Worm (Caenorhabditis elegans): ENCODE data around the gene R02D5.4.

Gene R02D5.4

DNA sequence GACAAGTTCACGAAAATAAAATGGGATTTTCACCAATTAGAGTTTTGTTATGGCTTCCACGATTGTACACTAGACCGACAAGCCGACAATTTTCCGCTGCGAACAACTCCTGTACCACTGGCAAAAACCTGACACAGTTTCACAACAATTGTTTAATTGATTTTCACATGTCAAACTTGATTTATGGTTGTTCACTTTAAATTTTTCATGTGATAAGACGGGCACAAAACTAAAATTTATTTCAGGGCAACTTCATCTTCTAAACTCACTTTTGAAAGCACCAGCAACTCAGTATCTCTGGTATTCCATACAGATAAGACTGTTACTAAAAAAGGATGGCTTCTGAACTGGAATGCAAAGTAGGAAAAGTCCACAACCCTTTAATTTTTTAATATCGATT is 3.1 kb downstream of the R02D5.4 start, which contains the start of gene R02D5.7:
Gene R02D5.7, minus strand, starts transcription at position 101 of the 400 bp plus-strand sequence.
- TF ChIP-seq sptf-1 (tag; optimal IDR thresholded peaks at IDR 0.05): no peak
- TF ChIP-seq drap-1 (GFP tag; optimal IDR thresholded peaks at IDR 0.05): no peak
- no peak for TF ChIP-seq lin-32 (GFP tag; optimal IDR thresholded peaks at IDR 0.05)
- no peak for TF ChIP-seq unc-120 (tag; optimal IDR thresholded peaks at IDR 0.05; ENCODE audit: poor library complexity, severe bottlenecking)
- no peak for TF ChIP-seq lsy-2 (tag; optimal IDR thresholded peaks at IDR 0.05)
- TF ChIP-seq elt-3 (tag; optimal IDR thresholded peaks at IDR 0.05): no peak
- no peak for TF ChIP-seq mab-5 (tag; optimal IDR thresholded peaks at IDR 0.05)
- TF ChIP-seq ces-1 (GFP tag; optimal IDR thresholded peaks at IDR 0.05): no peak
- TF ChIP-seq nhr-12 (tag; optimal IDR thresholded peaks at IDR 0.05): no peak
- TF ChIP-seq nhr-76 (tag; optimal IDR thresholded peaks at IDR 0.05): no peak
- no peak for TF ChIP-seq ceh-39 (tag; optimal IDR thresholded peaks at IDR 0.05)

DNA sequence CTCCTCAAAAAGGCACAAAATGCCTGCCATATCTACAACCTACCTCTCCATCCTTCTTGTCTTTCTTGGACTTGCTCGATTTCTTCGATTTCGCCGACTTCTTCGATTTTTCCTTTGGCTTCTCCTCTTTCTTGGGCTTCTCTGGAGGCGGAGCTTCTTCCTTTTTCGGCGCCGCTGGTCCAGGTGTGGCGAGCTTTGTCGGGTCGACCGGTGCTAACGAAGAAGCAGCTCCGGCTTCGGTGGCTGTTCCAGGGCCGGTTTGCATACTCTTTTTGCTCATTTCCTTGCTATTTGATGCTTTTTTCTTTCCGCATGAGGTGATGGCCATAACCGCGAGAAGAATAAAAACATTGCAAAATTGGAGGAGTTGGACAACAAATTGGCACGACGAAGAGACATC is 3.9 kb downstream of the R02D5.4 start:
- TF ChIP-seq sptf-1 (tag; optimal IDR thresholded peaks at IDR 0.05) (no peak), pha-4 (tag; optimal IDR thresholded peaks at IDR 0.05) (no peak), nhr-28 (tag; optimal IDR thresholded peaks at IDR 0.05) (no peak), ceh-39 (tag; optimal IDR thresholded peaks at IDR 0.05) (no peak), mab-5 (tag; optimal IDR thresholded peaks at IDR 0.05) (no peak), flh-1 (GFP tag; optimal IDR thresholded peaks at IDR 0.05) (no peak), nhr-237 (tag; optimal IDR thresholded peaks at IDR 0.05) (no peak), ceh-43 (GFP tag; optimal IDR thresholded peaks at IDR 0.05) (no peak), elt-3 (tag; optimal IDR thresholded peaks at IDR 0.05) (no peak), sem-2 (GFP tag; optimal IDR thresholded peaks at IDR 0.05) (no peak), bed-3 (GFP tag; optimal IDR thresholded peaks at IDR 0.05) (no peak), lin-32 (GFP tag; optimal IDR thresholded peaks at IDR 0.05) (no peak), cnd-1 (tag; optimal IDR thresholded peaks at IDR 0.05) (no peak), nhr-2 (tag; optimal IDR thresholded peaks at IDR 0.05) (no peak), blmp-1 (tag; optimal IDR thresholded peaks at IDR 0.05) (no peak), ceh-83 (GFP tag; optimal IDR thresholded peaks at IDR 0.05) (no peak), drap-1 (GFP tag; optimal IDR thresholded peaks at IDR 0.05) (no peak), ztf-11 (tag; optimal IDR thresholded peaks at IDR 0.05) (no peak)

DNA sequence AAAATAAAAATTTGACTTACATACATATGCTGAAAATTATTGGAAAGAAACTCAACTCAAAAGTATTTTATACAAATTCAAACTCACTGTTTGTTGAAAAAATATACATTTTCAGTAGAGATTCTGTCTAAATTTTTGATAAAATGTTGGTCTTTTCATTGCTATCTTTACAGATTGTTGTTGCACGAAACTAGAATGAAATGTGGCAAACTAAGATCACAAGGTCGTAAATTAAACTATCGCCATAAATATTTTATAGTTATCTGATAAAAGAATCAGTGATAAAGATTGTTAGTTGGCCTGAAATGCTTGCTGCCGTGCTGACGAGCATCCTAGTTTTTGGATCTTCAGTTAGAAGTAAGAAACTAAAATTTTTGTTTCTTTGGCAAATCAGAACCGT is 5.5 kb downstream of the R02D5.4 start, which contains the start of gene clec-55:
Gene clec-55, plus strand, starts transcription at position 301 of the 400 bp plus-strand sequence.
- TF ChIP-seq sptf-1 (tag; optimal IDR thresholded peaks at IDR 0.05): no peak
- TF ChIP-seq mab-5 (tag; optimal IDR thresholded peaks at IDR 0.05): no peak
- TF ChIP-seq flh-1 (GFP tag; optimal IDR thresholded peaks at IDR 0.05): no peak
- TF ChIP-seq ces-1 (GFP tag; optimal IDR thresholded peaks at IDR 0.05): no peak

DNA sequence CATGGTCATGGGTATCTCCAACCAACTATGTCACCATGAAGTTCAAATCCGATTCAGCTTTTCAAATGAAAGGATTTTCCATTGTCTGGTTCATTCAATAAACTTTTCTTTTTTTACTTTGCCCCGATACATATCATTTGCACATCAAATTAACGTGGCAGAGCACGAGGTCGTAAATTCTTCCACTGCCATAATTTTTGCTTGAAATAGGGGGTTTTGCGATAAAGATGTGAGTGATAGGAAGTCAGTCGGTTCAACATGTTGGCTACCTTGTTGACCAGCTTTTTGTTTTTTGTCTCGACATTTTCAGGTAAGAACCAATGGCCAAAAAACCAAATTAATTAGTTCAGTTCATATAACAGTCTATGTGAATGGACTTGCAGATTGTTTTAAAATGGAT is 7.8 kb downstream of the R02D5.4 start, which contains the start of gene clec-54:
Gene clec-54, plus strand, starts transcription at position 224 of the 400 bp plus-strand sequence.
- TF ChIP-seq tbx-8 (GFP tag; optimal IDR thresholded peaks at IDR 0.05) (no peak), mab-5 (tag; optimal IDR thresholded peaks at IDR 0.05) (no peak), nhr-2 (tag; optimal IDR thresholded peaks at IDR 0.05) (no peak), nhr-237 (tag; optimal IDR thresholded peaks at IDR 0.05) (no peak), bed-3 (GFP tag; optimal IDR thresholded peaks at IDR 0.05) (no peak)

- TF ChIP-seq hlh-1 (tag; optimal IDR thresholded peaks at IDR 0.05) (no peak), ceh-83 (GFP tag; optimal IDR thresholded peaks at IDR 0.05) (no peak)
These were observed 10.4 kb downstream of the R02D5.4 start, which contains the start of gene clec-56 for ce11 chrV:14474099-14474498. Gene clec-56 (plus strand): TSS chrV:14474399.

- TF ChIP-seq ztf-11 (tag; optimal IDR thresholded peaks at IDR 0.05) (no peak), bed-3 (GFP tag; optimal IDR thresholded peaks at IDR 0.05) (no peak), elt-3 (tag; optimal IDR thresholded peaks at IDR 0.05) (no peak), nhr-76 (tag; optimal IDR thresholded peaks at IDR 0.05) (no peak), unc-39 (tag; optimal IDR thresholded peaks at IDR 0.05) (no peak)
These were observed 12.3 kb downstream of the R02D5.4 start, which contains the start of gene clec-227 for ce11 chrV:14472229-14472628. Gene clec-227 (plus strand): TSS chrV:14472529.

DNA sequence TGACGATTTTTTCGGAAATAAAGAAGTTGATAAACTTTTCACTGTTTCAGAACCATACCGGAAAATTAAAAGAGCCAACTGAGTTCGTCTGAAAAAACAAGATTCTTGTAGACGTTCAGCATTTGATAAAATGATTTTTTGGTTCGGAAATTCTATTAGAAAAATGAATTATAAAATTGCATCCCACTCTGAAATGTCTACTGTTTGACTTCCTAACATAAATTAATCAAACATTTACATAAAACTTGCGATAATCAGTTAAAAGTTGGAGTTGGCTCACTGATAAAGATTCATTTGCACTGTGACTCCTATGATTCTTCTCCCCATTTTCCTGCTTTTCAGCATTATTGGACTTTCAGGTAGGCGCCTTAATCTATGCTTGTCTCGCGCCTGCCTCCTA is 15.6 kb downstream of the R02D5.4 start, which contains the start of gene clec-57:
Gene clec-57, plus strand, starts transcription at position 301 of the 400 bp plus-strand sequence.
- no peak for TF ChIP-seq unc-39 (tag; optimal IDR thresholded peaks at IDR 0.05)
- TF ChIP-seq M03D4.4 (tag; optimal IDR thresholded peaks at IDR 0.05): no peak
- TF ChIP-seq hlh-1 (tag; optimal IDR thresholded peaks at IDR 0.05): no peak
- no peak for TF ChIP-seq ceh-83 (GFP tag; optimal IDR thresholded peaks at IDR 0.05)
- TF ChIP-seq nhr-12 (tag; optimal IDR thresholded peaks at IDR 0.05): no peak
- TF ChIP-seq ces-1 (GFP tag; optimal IDR thresholded peaks at IDR 0.05): no peak
- TF ChIP-seq sem-2 (GFP tag; optimal IDR thresholded peaks at IDR 0.05): no peak
- TF ChIP-seq nhr-2 (tag; optimal IDR thresholded peaks at IDR 0.05): no peak
- no peak for TF ChIP-seq ceh-43 (GFP tag; optimal IDR thresholded peaks at IDR 0.05)
- no peak for TF ChIP-seq mls-2 (tag; optimal IDR thresholded peaks at IDR 0.05)
- no peak for TF ChIP-seq ham-2 (GFP tag; optimal IDR thresholded peaks at IDR 0.05)
- TF ChIP-seq nhr-28 (tag; optimal IDR thresholded peaks at IDR 0.05): no peak
- no peak for TF ChIP-seq lin-13 (tag; optimal IDR thresholded peaks at IDR 0.05)
